Fruit fly (Drosophila melanogaster): ENCODE measurements around the gene CG5157.

Gene CG5157

dm6 chr3L:16087323-16087816 lies 50.3 kb downstream of the CG5157 start, which contains the start of gene Tasp1:
TSS of gene Tasp1 (minus strand) at chr3L:16087525.
- no peak for TF ChIP-seq GATAd (GFP tag; optimal IDR thresholded peaks at IDR 0.05)
- no peak for TF ChIP-seq Hr83 (GFP tag; optimal IDR thresholded peaks at IDR 0.05; ENCODE audit: poor library complexity, severe bottlenecking)
- TF ChIP-seq Hnf4 (GFP tag; optimal IDR thresholded peaks at IDR 0.05) = peak; percentile 7
- TF ChIP-seq sv (GFP tag; optimal IDR thresholded peaks at IDR 0.05) = peak; percentile 17
- peak; percentile 1 for TF ChIP-seq HLH106 (tag; optimal IDR thresholded peaks at IDR 0.05)
- TF ChIP-seq woc (GFP tag; optimal IDR thresholded peaks at IDR 0.05) = no peak
- no peak for TF ChIP-seq OdsH (GFP tag; optimal IDR thresholded peaks at IDR 0.05)
- no peak for TF ChIP-seq psq (GFP tag; optimal IDR thresholded peaks at IDR 0.05)
- no peak for TF ChIP-seq Sp1 (GFP tag; optimal IDR thresholded peaks at IDR 0.05)
- peak in 1 of 2 experiments; percentile 50 for TF ChIP-seq foxo (GFP tag; optimal IDR thresholded peaks at IDR 0.05)
- TF ChIP-seq tai (GFP tag; optimal IDR thresholded peaks at IDR 0.05) = no peak
